Worm (Caenorhabditis elegans): ENCODE measurements around the gene F53F1.4.
A peak's percentile ranks its signal among the peaks of the same experiment; 100 is the strongest.

Gene F53F1.4

ce11 chrV:13411992-13412298, 1.1 kb downstream of the F53F1.4 start:
- no peak for TF ChIP-seq nhr-12 (tag; optimal IDR thresholded peaks at IDR 0.05)
- TF ChIP-seq nhr-2 (tag; optimal IDR thresholded peaks at IDR 0.05) = no peak
- no peak for TF ChIP-seq pha-4 (tag; optimal IDR thresholded peaks at IDR 0.05)
- no peak for TF ChIP-seq ceh-43 (GFP tag; optimal IDR thresholded peaks at IDR 0.05)
- no peak for TF ChIP-seq ceh-83 (GFP tag; optimal IDR thresholded peaks at IDR 0.05)
- TF ChIP-seq zip-8 (tag; optimal IDR thresholded peaks at IDR 0.05) = no peak
- no peak for TF ChIP-seq unc-120 (tag; optimal IDR thresholded peaks at IDR 0.05; ENCODE audit: poor library complexity, severe bottlenecking)
- no peak for TF ChIP-seq lin-13 (tag; optimal IDR thresholded peaks at IDR 0.05)
- TF ChIP-seq mab-5 (tag; optimal IDR thresholded peaks at IDR 0.05) = no peak
- no peak for TF ChIP-seq hlh-1 (tag; optimal IDR thresholded peaks at IDR 0.05)
- TF ChIP-seq ztf-11 (tag; optimal IDR thresholded peaks at IDR 0.05) = no peak
- no peak for TF ChIP-seq M03D4.4 (tag; optimal IDR thresholded peaks at IDR 0.05)
- TF ChIP-seq lsy-2 (tag; optimal IDR thresholded peaks at IDR 0.05) = no peak
- TF ChIP-seq sem-2 (GFP tag; optimal IDR thresholded peaks at IDR 0.05) = no peak
- no peak for TF ChIP-seq ham-2 (GFP tag; optimal IDR thresholded peaks at IDR 0.05)
- TF ChIP-seq flh-1 (GFP tag; optimal IDR thresholded peaks at IDR 0.05) = no peak
- no peak for TF ChIP-seq ceh-39 (tag; optimal IDR thresholded peaks at IDR 0.05)
- TF ChIP-seq nhr-76 (tag; optimal IDR thresholded peaks at IDR 0.05) = no peak

- TF ChIP-seq ceh-43 (GFP tag; optimal IDR thresholded peaks at IDR 0.05) (no peak), elt-1 (tag; optimal IDR thresholded peaks at IDR 0.05; ENCODE audit: borderline replicate concordance, insufficient read depth) (peak; percentile 82), M03D4.4 (tag; optimal IDR thresholded peaks at IDR 0.05) (no peak), bed-3 (GFP tag; optimal IDR thresholded peaks at IDR 0.05) (no peak), lin-32 (GFP tag; optimal IDR thresholded peaks at IDR 0.05) (no peak), blmp-1 (tag; optimal IDR thresholded peaks at IDR 0.05) (peak; percentile 57), snpc-4 (tag; optimal IDR thresholded peaks at IDR 0.05) (no peak), tbx-8 (GFP tag; optimal IDR thresholded peaks at IDR 0.05) (no peak), elt-3 (tag; optimal IDR thresholded peaks at IDR 0.05) (peak; percentile 46), unc-39 (tag; optimal IDR thresholded peaks at IDR 0.05) (no peak)
These were observed 2.4 kb downstream of the F53F1.4 start for ce11 chrV:13413301-13413700.

- TF ChIP-seq mep-1 (tag; optimal IDR thresholded peaks at IDR 0.05) (no peak), ceh-43 (GFP tag; optimal IDR thresholded peaks at IDR 0.05) (no peak), ces-1 (GFP tag; optimal IDR thresholded peaks at IDR 0.05) (no peak), elt-1 (tag; optimal IDR thresholded peaks at IDR 0.05; ENCODE audit: borderline replicate concordance, insufficient read depth) (peak; percentile 71), sem-2 (GFP tag; optimal IDR thresholded peaks at IDR 0.05) (no peak), nhr-237 (tag; optimal IDR thresholded peaks at IDR 0.05) (no peak), ztf-11 (tag; optimal IDR thresholded peaks at IDR 0.05) (no peak), pha-4 (tag; optimal IDR thresholded peaks at IDR 0.05) (no peak), blmp-1 (tag; optimal IDR thresholded peaks at IDR 0.05) (peak; percentile 41)
These were observed 3.7 kb downstream of the F53F1.4 start, which contains the start of gene cut-2 for ce11 chrV:13414585-13414984. Gene cut-2 (plus strand): TSS chrV:13414949.

ce11 chrV:13415462-13415861, 4.6 kb downstream of the F53F1.4 start:
- TF ChIP-seq ceh-83 (GFP tag; optimal IDR thresholded peaks at IDR 0.05) (peak; percentile 31), ceh-43 (GFP tag; optimal IDR thresholded peaks at IDR 0.05) (peak; percentile 6), unc-39 (tag; optimal IDR thresholded peaks at IDR 0.05) (no peak), lsy-2 (tag; optimal IDR thresholded peaks at IDR 0.05) (no peak), lin-32 (GFP tag; optimal IDR thresholded peaks at IDR 0.05) (no peak)

ce11 chrV:13416076-13416475, 5.2 kb downstream of the F53F1.4 start:
- TF ChIP-seq nhr-237 (tag; optimal IDR thresholded peaks at IDR 0.05) (no peak), lin-32 (GFP tag; optimal IDR thresholded peaks at IDR 0.05) (no peak), nhr-28 (tag; optimal IDR thresholded peaks at IDR 0.05) (no peak), elt-3 (tag; optimal IDR thresholded peaks at IDR 0.05) (no peak), flh-1 (GFP tag; optimal IDR thresholded peaks at IDR 0.05) (no peak), blmp-1 (tag; optimal IDR thresholded peaks at IDR 0.05) (no peak), cnd-1 (tag; optimal IDR thresholded peaks at IDR 0.05) (no peak), pha-4 (tag; optimal IDR thresholded peaks at IDR 0.05) (no peak), drap-1 (GFP tag; optimal IDR thresholded peaks at IDR 0.05) (no peak), ceh-83 (GFP tag; optimal IDR thresholded peaks at IDR 0.05) (no peak), mls-2 (tag; optimal IDR thresholded peaks at IDR 0.05) (no peak), sem-2 (GFP tag; optimal IDR thresholded peaks at IDR 0.05) (no peak), zip-8 (tag; optimal IDR thresholded peaks at IDR 0.05) (no peak), mab-5 (tag; optimal IDR thresholded peaks at IDR 0.05) (no peak), snpc-4 (tag; optimal IDR thresholded peaks at IDR 0.05) (no peak), unc-39 (tag; optimal IDR thresholded peaks at IDR 0.05) (no peak), hlh-1 (tag; optimal IDR thresholded peaks at IDR 0.05) (no peak)
